Worm (Caenorhabditis elegans): Measurements from ENCODE around the gene R10D12.10.

The R10D12.10 gene

ce11 chrV:13984828-13985227 lies 26.7 kb upstream of the R10D12.10 start, which contains the start of gene end-1:
TSS of gene end-1 (plus strand) at chrV:13985128.
- TF ChIP-seq lin-32 (GFP tag; optimal IDR thresholded peaks at IDR 0.05) (no peak), ces-1 (GFP tag; optimal IDR thresholded peaks at IDR 0.05) (no peak)

ce11 chrV:13981677-13982076 lies 23.5 kb upstream of the R10D12.10 start:
- TF ChIP-seq lin-32 (GFP tag; optimal IDR thresholded peaks at IDR 0.05) (no peak), nhr-237 (tag; optimal IDR thresholded peaks at IDR 0.05) (no peak)

- TF ChIP-seq mls-2 (tag; optimal IDR thresholded peaks at IDR 0.05) (no peak), lsy-2 (tag; optimal IDR thresholded peaks at IDR 0.05) (no peak), nhr-2 (tag; optimal IDR thresholded peaks at IDR 0.05) (no peak)
Observed at ce11 chrV:13980807-13981206, 22.7 kb upstream of the R10D12.10 start, which contains the start of gene eol-1. TSS of gene eol-1 (minus strand) at chrV:13980907.

ce11 chrV:13963279-13963976 lies 5.3 kb upstream of the R10D12.10 start, which contains the start of gene sao-1:
TSS of gene sao-1 (plus strand) at chrV:13963926.
- TF ChIP-seq M03D4.4 (tag; optimal IDR thresholded peaks at IDR 0.05) (no peak), sem-2 (GFP tag; optimal IDR thresholded peaks at IDR 0.05) (no peak), blmp-1 (tag; optimal IDR thresholded peaks at IDR 0.05) (peak; percentile 79), elt-1 (tag; optimal IDR thresholded peaks at IDR 0.05; ENCODE audit: borderline replicate concordance, insufficient read depth) (peak; percentile 80)

- TF ChIP-seq bed-3 (GFP tag; optimal IDR thresholded peaks at IDR 0.05), result peak; percentile 70
- TF ChIP-seq lin-32 (GFP tag; optimal IDR thresholded peaks at IDR 0.05), result peak; percentile 41
- peak; percentile 64 for TF ChIP-seq tbx-8 (GFP tag; optimal IDR thresholded peaks at IDR 0.05)
- TF ChIP-seq ham-2 (GFP tag; optimal IDR thresholded peaks at IDR 0.05), result peak; percentile 60
- TF ChIP-seq hlh-1 (tag; optimal IDR thresholded peaks at IDR 0.05), result peak; percentile 26
- TF ChIP-seq nhr-237 (tag; optimal IDR thresholded peaks at IDR 0.05), result no peak
- peak; percentile 24 for TF ChIP-seq nhr-2 (tag; optimal IDR thresholded peaks at IDR 0.05)
- TF ChIP-seq snpc-4 (tag; optimal IDR thresholded peaks at IDR 0.05), result no peak
- peak; percentile 68 for TF ChIP-seq ceh-43 (GFP tag; optimal IDR thresholded peaks at IDR 0.05)
- peak; percentile 60 for TF ChIP-seq mab-5 (tag; optimal IDR thresholded peaks at IDR 0.05)
- TF ChIP-seq elt-3 (tag; optimal IDR thresholded peaks at IDR 0.05), result peak; percentile 16
- peak; percentile 59 for TF ChIP-seq ztf-11 (tag; optimal IDR thresholded peaks at IDR 0.05)
- TF ChIP-seq nhr-12 (tag; optimal IDR thresholded peaks at IDR 0.05), result no peak
- no peak for TF ChIP-seq zip-8 (tag; optimal IDR thresholded peaks at IDR 0.05)
- peak; percentile 47 for TF ChIP-seq elt-1 (tag; optimal IDR thresholded peaks at IDR 0.05; ENCODE audit: borderline replicate concordance, insufficient read depth)
- peak; percentile 77 for TF ChIP-seq cnd-1 (tag; optimal IDR thresholded peaks at IDR 0.05)
- TF ChIP-seq unc-120 (tag; optimal IDR thresholded peaks at IDR 0.05; ENCODE audit: poor library complexity, severe bottlenecking), result peak; percentile 91
- TF ChIP-seq unc-39 (tag; optimal IDR thresholded peaks at IDR 0.05), result no peak
- TF ChIP-seq mep-1 (tag; optimal IDR thresholded peaks at IDR 0.05), result peak; percentile 79
- TF ChIP-seq sptf-1 (tag; optimal IDR thresholded peaks at IDR 0.05), result peak; percentile 92
- TF ChIP-seq ceh-83 (GFP tag; optimal IDR thresholded peaks at IDR 0.05), result peak; percentile 79
- TF ChIP-seq blmp-1 (tag; optimal IDR thresholded peaks at IDR 0.05), result peak; percentile 52
- TF ChIP-seq unc-62 (GFP tag; optimal IDR thresholded peaks at IDR 0.05), result no peak
- peak; percentile 64 for TF ChIP-seq flh-1 (GFP tag; optimal IDR thresholded peaks at IDR 0.05)
- peak; percentile 84 for TF ChIP-seq mls-2 (tag; optimal IDR thresholded peaks at IDR 0.05)
- TF ChIP-seq nhr-76 (tag; optimal IDR thresholded peaks at IDR 0.05), result no peak
- TF ChIP-seq nhr-28 (tag; optimal IDR thresholded peaks at IDR 0.05), result no peak
- TF ChIP-seq lin-13 (tag; optimal IDR thresholded peaks at IDR 0.05), result peak; percentile 66
- TF ChIP-seq M03D4.4 (tag; optimal IDR thresholded peaks at IDR 0.05), result peak; percentile 86
- TF ChIP-seq drap-1 (GFP tag; optimal IDR thresholded peaks at IDR 0.05), result peak; percentile 81
- TF ChIP-seq sem-2 (GFP tag; optimal IDR thresholded peaks at IDR 0.05), result peak; percentile 64
- TF ChIP-seq ces-1 (GFP tag; optimal IDR thresholded peaks at IDR 0.05), result peak; percentile 40
- no peak for TF ChIP-seq ceh-39 (tag; optimal IDR thresholded peaks at IDR 0.05)
- TF ChIP-seq lsy-2 (tag; optimal IDR thresholded peaks at IDR 0.05), result peak; percentile 37
- TF ChIP-seq pha-4 (tag; optimal IDR thresholded peaks at IDR 0.05), result peak; percentile 52
Observed at ce11 chrV:13961927-13962419, 3.8 kb upstream of the R10D12.10 start, which contains the start of the genes algn-13 and R10D12.13. TSS of gene algn-13 (minus strand) at chrV:13961977. TSS of gene R10D12.13 (plus strand) at chrV:13962417.
